Worm (Caenorhabditis elegans) whole organism, early embryonic: Measurements from ENCODE around the gene nhr-8.

Source experiments
- B0310.2 ChIP-seq: sonication (generic microtip); optimal IDR thresholded peaks from 2 replicates; lab custom pipeline; 2016; ENCODE audit warnings: mild to moderate bottlenecking, missing genetic modification characterization, missing compliant biosample characterization
- ama-1 ChIP-seq: fragments of 150-350 bp; optimal IDR thresholded peaks from 2 replicates; lab custom pipeline; 2014
- ceh-36 ChIP-seq: sonication (generic microtip); optimal IDR thresholded peaks from 2 replicates; lab custom pipeline; 2016; ENCODE audit warnings: missing genetic modification characterization, inconsistent platforms, missing compliant biosample characterization
- flt-1 ChIP-seq: fragments of 200-800 bp; sonication (Bioruptor generic); IDR thresholded peaks from 2 replicates; pipeline ENCODE4 v1.3.6; 2022; ENCODE audit warnings: missing genetic modification characterization, missing compliant biosample characterization
- hmbx-1 ChIP-seq: sonication (generic microtip); optimal IDR thresholded peaks from 2 replicates; lab custom pipeline; 2016; ENCODE audit warnings: mild to moderate bottlenecking, missing genetic modification characterization, missing compliant biosample characterization
- hnd-1 ChIP-seq: sonication (generic microtip); optimal IDR thresholded peaks from 2 replicates; lab custom pipeline; 2016; ENCODE audit warnings: missing genetic modification characterization, missing compliant biosample characterization
- pes-1 ChIP-seq: fragments of 200-800 bp; sonication (Bioruptor generic); IDR thresholded peaks from 2 replicates; pipeline ENCODE4 v1.3.6; 2022; ENCODE audit warnings: missing genetic modification reagents, missing genetic modification characterization, missing compliant biosample characterization
- scrt-1 ChIP-seq: fragments of 200-800 bp; sonication (Bioruptor generic); IDR thresholded peaks from 2 replicates; pipeline ENCODE4 v1.3.6; 2022; ENCODE audit warnings: missing genetic modification characterization, missing compliant biosample characterization
- tbx-11 ChIP-seq: fragments of 200-800 bp; sonication (Bioruptor generic); IDR thresholded peaks from 2 replicates; pipeline ENCODE4 v1.3.6; 2022; ENCODE audit warnings: missing genetic modification characterization, missing compliant biosample characterization
- tbx-37 ChIP-seq: fragments of 200-800 bp; sonication (Bioruptor generic); conservative IDR thresholded peaks from 2 replicates; pipeline ENCODE4 v1.3.6; 2022; ENCODE audit warnings: missing genetic modification reagents, missing genetic modification characterization, missing compliant biosample characterization
- tra-4 ChIP-seq: sonication (generic microtip); optimal IDR thresholded peaks from 2 replicates; lab custom pipeline; 2017; ENCODE audit warnings: missing genetic modification characterization, missing compliant biosample characterization

- TF ChIP-seq ama-1 (no peak), tbx-37 (GFP tag; lab: Robert Waterston, UW) (no peak), pes-1 (no peak), tra-4 (tag; lab: Kevin White, UChicago) (no peak), hnd-1 (tag; lab: Kevin White, UChicago) (no peak), B0310.2 (tag; lab: Kevin White, UChicago) (no peak), ceh-36 (tag; lab: Kevin White, UChicago) (no peak), scrt-1 (GFP tag; lab: Robert Waterston, UW) (no peak), flt-1 (no peak), hmbx-1 (no peak), tbx-11 (no peak)
These were observed 47.8 kb upstream of the nhr-8 start for ce11 chrIV:7663006-7663405.
